Worm (Caenorhabditis elegans) whole organism, L4 larva: Measurements from ENCODE around the gene ctsa-3.1.

ENCODE experiments used
- T20F7.1 ChIP-seq: fragments of 200-800 bp; sonication (Bioruptor generic); optimal IDR thresholded peaks from 2 replicates; lab custom pipeline; 2018; ENCODE audit warnings: mild to moderate bottlenecking, missing genetic modification characterization, missing compliant biosample characterization
- ZK546.5 ChIP-seq, 2 experiments: sonication (generic microtip); optimal IDR thresholded peaks; 2 replicates each; lab custom pipeline; 2017; ENCODE audit warnings: missing biosample characterization in 2 of 2, missing genetic modification characterization in 2 of 2
- aha-1 ChIP-seq: fragments of 150-350 bp; peaks from one replicate; lab custom pipeline; 2014; ENCODE audit warnings: missing biosample characterization, missing genetic modification characterization
- ceh-82 ChIP-seq: sonication (generic microtip); optimal IDR thresholded peaks from 2 replicates; lab custom pipeline; 2017; ENCODE audit warnings: missing biosample characterization, missing genetic modification characterization
- ctbp-1 ChIP-seq: fragments of 200-800 bp; sonication (Bioruptor generic); IDR thresholded peaks from 2 replicates; pipeline ENCODE4 v1.3.6; 2022; ENCODE audit warnings: missing genetic modification reagents, missing genetic modification characterization, missing compliant biosample characterization
- jun-1 ChIP-seq: fragments of 150-350 bp; optimal IDR thresholded peaks from 2 replicates; lab custom pipeline; 2014; ENCODE audit warnings: missing biosample characterization, missing genetic modification reagents, missing genetic modification characterization
- lsy-2 ChIP-seq, 2 experiments: fragments of 150-350 bp in 1 of 2; sonication (generic microtip) in 1 of 2; optimal IDR thresholded peaks; 2 replicates each; lab custom pipeline; 2014 to 2017; ENCODE audit warnings: missing biosample characterization in 2 of 2, missing genetic modification characterization in 2 of 2
- mdl-1 ChIP-seq, 2 experiments: fragments of 150-350 bp in 1 of 2; sonication (generic microtip) in 1 of 2; optimal IDR thresholded peaks; 2 replicates each; lab custom pipeline; 2014 to 2017; ENCODE audit warnings: missing biosample characterization in 2 of 2, missing genetic modification characterization in 2 of 2
- nhr-28 ChIP-seq: fragments of 150-350 bp; optimal IDR thresholded peaks from 2 replicates; lab custom pipeline; 2014; ENCODE audit warnings: missing biosample characterization, missing genetic modification characterization
- rbr-2 ChIP-seq: sonication (generic microtip); optimal IDR thresholded peaks from 2 replicates; lab custom pipeline; 2016; ENCODE audit warnings: missing genotype, missing genetic modification characterization, missing compliant biosample characterization
- spr-3 ChIP-seq: fragments of 200-800 bp; sonication (Bioruptor generic); optimal IDR thresholded peaks from 2 replicates; lab custom pipeline; 2018; ENCODE audit warnings: mild to moderate bottlenecking, missing genetic modification characterization, missing compliant biosample characterization
- unc-62 ChIP-seq, 3 experiments: fragments of 150-350 bp in 1 of 3; sonication (generic microtip); optimal IDR thresholded peaks in 2 of 3; peaks in 1 of 3; 1 replicate in 1 of 3; 2 replicates in 2 of 3; lab custom pipeline; 2014 to 2017; ENCODE audit warnings: missing biosample characterization in 3 of 3, missing genetic modification characterization in 3 of 3, missing genetic modification reagents in 3 of 3, missing genotype in 1 of 3
- zag-1 ChIP-seq: fragments of 150-350 bp; optimal IDR thresholded peaks from 2 replicates; lab custom pipeline; 2014; ENCODE audit warnings: missing biosample characterization, missing genetic modification characterization

- TF ChIP-seq unc-62 (GFP tag; optimal IDR thresholded peaks at IDR 0.05 in 1 of 2; lab: Kevin White, UChicago) (no peak), unc-62 (tag; optimal IDR thresholded peaks at IDR 0.05; lab: Kevin White, UChicago) (no peak), ZK546.5 (tag; optimal IDR thresholded peaks at IDR 0.05; lab: Kevin White, UChicago) (no peak), zag-1 (no peak), lsy-2 (tag; optimal IDR thresholded peaks at IDR 0.05; lab: Kevin White, UChicago) (no peak), T20F7.1 (GFP tag; lab: Kevin White, UChicago) (no peak), jun-1 (no peak), aha-1 (tag; lab: Kevin White, UChicago) (peak; percentile 19), rbr-2 (tag; lab: Kevin White, UChicago) (no peak), mdl-1 (tag; optimal IDR thresholded peaks at IDR 0.05; lab: Kevin White, UChicago) (no peak), nhr-28 (tag; lab: Kevin White, UChicago) (peak; percentile 65), ceh-82 (no peak), spr-3 (GFP tag; lab: Kevin White, UChicago) (no peak), ctbp-1 (GFP tag; lab: Robert Waterston, UW) (no peak)
Observed at ce11 chrII:7232517-7232916, at the start of gene ctsa-3.1.
